Worm (Caenorhabditis elegans) whole organism, young adult: Measurements from ENCODE around the gene srd-29.

ENCODE experiments used
- F10E7.11 ChIP-seq: sonication (generic microtip); optimal IDR thresholded peaks from 2 replicates; lab custom pipeline; 2017; ENCODE audit warnings: mild to moderate bottlenecking, missing genetic modification characterization, moderate library complexity, missing compliant biosample characterization
- Y53G8AR.9 ChIP-seq: fragments of 200-800 bp; sonication (Bioruptor generic); conservative IDR thresholded peaks from 2 replicates; pipeline ENCODE4 v1.3.6; 2022; ENCODE audit warnings: missing genetic modification reagents, missing genetic modification characterization, missing compliant biosample characterization
- atf-7 ChIP-seq: sonication (generic microtip); optimal IDR thresholded peaks from 2 replicates; lab custom pipeline; 2017; ENCODE audit warnings: mild to moderate bottlenecking, missing genetic modification characterization, missing compliant biosample characterization
- attf-3 ChIP-seq: fragments of 200-800 bp; sonication (Bioruptor generic); conservative IDR thresholded peaks from 2 replicates; pipeline ENCODE4 v1.3.6; 2022; ENCODE audit warnings: missing genetic modification reagents, missing genetic modification characterization, missing compliant biosample characterization
- dpff-1 ChIP-seq: sonication (generic microtip); optimal IDR thresholded peaks from 2 replicates; lab custom pipeline; 2017; ENCODE audit warnings: mild to moderate bottlenecking, missing genetic modification characterization, missing compliant biosample characterization
- lin-54 ChIP-seq: fragments of 200-800 bp; sonication (Bioruptor generic); optimal IDR thresholded peaks from 2 replicates; lab custom pipeline; 2018; ENCODE audit warnings: mild to moderate bottlenecking, missing genetic modification characterization, missing compliant biosample characterization
- lsy-27 ChIP-seq: sonication (generic microtip); optimal IDR thresholded peaks from 2 replicates; lab custom pipeline; 2017; ENCODE audit warnings: missing genetic modification characterization, mild to moderate bottlenecking, missing compliant biosample characterization, antibody characterized with exemption, missing genotype, borderline replicate concordance; ENCODE audit not compliant: insufficient read depth
- mel-28 ChIP-seq: sonication (generic microtip); optimal IDR thresholded peaks from 2 replicates; lab custom pipeline; 2016; ENCODE audit warnings: borderline replicate concordance, mild to moderate bottlenecking, missing genetic modification characterization, missing compliant biosample characterization
- snpc-4 ChIP-seq, 5 experiments: fragments of 150-350 bp in 1 of 5; sonication (generic microtip) in 4 of 5; optimal IDR thresholded peaks; 2 replicates each; lab custom pipeline; 2014 to 2018; ENCODE audit warnings: missing genetic modification characterization in 5 of 5, missing biosample characterization in 3 of 5, antibody characterized with exemption in 2 of 5, mild to moderate bottlenecking in 2 of 5, missing compliant biosample characterization in 2 of 5, missing genotype in 2 of 5, moderate library complexity in 2 of 5, missing genetic modification reagents in 1 of 5
- unc-62 ChIP-seq: fragments of 150-350 bp; optimal IDR thresholded peaks from 2 replicates; lab custom pipeline; 2014; ENCODE audit warnings: missing biosample characterization, missing genetic modification reagents, missing genetic modification characterization

- TF ChIP-seq unc-62 (GFP tag; lab: Kevin White, UChicago): no peak
- TF ChIP-seq atf-7 (tag; lab: Kevin White, UChicago): no peak
- no peak for TF ChIP-seq attf-3 (GFP tag; lab: Robert Waterston, UW)
- TF ChIP-seq mel-28: no peak
- TF ChIP-seq Y53G8AR.9 (GFP tag; lab: Robert Waterston, UW): no peak
- no peak for TF ChIP-seq dpff-1
- no peak for TF ChIP-seq lsy-27 (tag; lab: Kevin White, UChicago)
- no peak for TF ChIP-seq lin-54
- no peak for TF ChIP-seq snpc-4 (GFP tag; optimal IDR thresholded peaks at IDR 0.05; lab: Kevin White, UChicago)
- no peak for TF ChIP-seq snpc-4 (tag; optimal IDR thresholded peaks at IDR 0.05; lab: Kevin White, UChicago)
- TF ChIP-seq F10E7.11 (tag; lab: Kevin White, UChicago): no peak
These were observed 4.2 kb downstream of the srd-29 start, which contains the start of gene F07C4.10 for ce11 chrV:7639787-7640186.
